Fruit fly (Drosophila melanogaster) whole organism, embryonic: Measurements from ENCODE around the gene CG31041.
A peak's percentile ranks its signal among the peaks of the same experiment; 100 is the strongest.

Experiments used
- Blimp-1 ChIP-seq: fragments of 200-800 bp; sonication (Bioruptor generic); optimal IDR thresholded peaks from 3 replicates; lab custom pipeline; 2018; ENCODE audit warnings: missing biosample characterization, missing genetic modification characterization, mild to moderate bottlenecking, moderate library complexity, missing genetic modification reagents
- CG11504 ChIP-seq: fragments of 200-800 bp; sonication (Bioruptor generic); optimal IDR thresholded peaks from 3 replicates; lab custom pipeline; 2019; ENCODE audit warnings: missing biosample characterization, mild to moderate bottlenecking, missing genetic modification characterization, moderate library complexity
- CG12071 ChIP-seq: fragments of 200-800 bp; sonication (Bioruptor generic); optimal IDR thresholded peaks from 3 replicates; lab custom pipeline; 2018; ENCODE audit warnings: missing biosample characterization, mild to moderate bottlenecking, missing genetic modification characterization
- CG1233 ChIP-seq: fragments of 200-800 bp; sonication (Bioruptor generic); optimal IDR thresholded peaks from 4 replicates; lab custom pipeline; 2018; ENCODE audit warnings: missing biosample characterization, mild to moderate bottlenecking, missing genetic modification characterization
- CG13287 ChIP-seq: fragments of 200-800 bp; sonication (Bioruptor generic); IDR thresholded peaks from 2 replicates; pipeline ENCODE4 v1.3.6; 2022; ENCODE audit warnings: missing biosample characterization, missing genetic modification characterization; ENCODE audit not compliant: partially characterized antibody
- CG13775 ChIP-seq: fragments of 200-800 bp; sonication (Bioruptor generic); optimal IDR thresholded peaks from 3 replicates; lab custom pipeline; 2017; ENCODE audit warnings: missing biosample characterization, mild to moderate bottlenecking, missing genetic modification characterization
- CG14441 ChIP-seq: fragments of 200-800 bp; sonication (Bioruptor generic); IDR thresholded peaks from 2 replicates; pipeline ENCODE4 v1.3.6; 2022; ENCODE audit warnings: missing biosample characterization, missing genetic modification characterization
- CG17912 ChIP-seq: fragments of 200-800 bp; sonication (Bioruptor generic); optimal IDR thresholded peaks from 2 replicates; lab custom pipeline; 2018; ENCODE audit warnings: missing biosample characterization, mild to moderate bottlenecking, missing genetic modification characterization
- CG1792 ChIP-seq: fragments of 200-800 bp; sonication (Bioruptor generic); optimal IDR thresholded peaks from 2 replicates; lab custom pipeline; 2016; ENCODE audit warnings: missing biosample characterization, missing genetic modification characterization
- CG18476 ChIP-seq: fragments of 200-800 bp; sonication (Bioruptor generic); optimal IDR thresholded peaks from 2 replicates; lab custom pipeline; 2016; ENCODE audit warnings: missing biosample characterization, mild to moderate bottlenecking, missing genetic modification characterization
- CG2120 ChIP-seq: fragments of 200-800 bp; sonication (Bioruptor generic); optimal IDR thresholded peaks from 3 replicates; lab custom pipeline; 2016; ENCODE audit warnings: missing biosample characterization, missing genetic modification characterization
- CG2889 ChIP-seq: fragments of 200-800 bp; sonication (Bioruptor generic); IDR thresholded peaks from 3 replicates; pipeline ENCODE4 v1.3.6; 2022; ENCODE audit warnings: missing biosample characterization, missing genetic modification characterization
- CG31224 ChIP-seq: fragments of 200-800 bp; sonication (Bioruptor generic); IDR thresholded peaks from 2 replicates; pipeline ENCODE4 v1.3.6; 2022; ENCODE audit warnings: missing biosample characterization, missing genetic modification characterization
- CG31365 ChIP-seq: fragments of 200-800 bp; sonication (Bioruptor generic); optimal IDR thresholded peaks from 2 replicates; lab custom pipeline; 2018; ENCODE audit warnings: missing biosample characterization, mild to moderate bottlenecking, missing genetic modification characterization
- CG3281 ChIP-seq: fragments of 200-800 bp; sonication (Bioruptor generic); optimal IDR thresholded peaks from 3 replicates; lab custom pipeline; 2017; ENCODE audit warnings: missing biosample characterization, mild to moderate bottlenecking, missing genetic modification characterization
- CG3838 ChIP-seq: fragments of 200-800 bp; sonication (Bioruptor generic); optimal IDR thresholded peaks from 3 replicates; lab custom pipeline; 2016; ENCODE audit warnings: missing biosample characterization, missing genetic modification characterization
- CG6791 ChIP-seq: fragments of 200-800 bp; sonication (Bioruptor generic); IDR thresholded peaks from 3 replicates; pipeline ENCODE4 v1.3.6; 2022; ENCODE audit warnings: missing biosample characterization, missing genetic modification characterization; ENCODE audit not compliant: partially characterized antibody
- CG7745 ChIP-seq: fragments of 200-800 bp; sonication (Bioruptor generic); optimal IDR thresholded peaks from 2 replicates; lab custom pipeline; 2018; ENCODE audit warnings: missing biosample characterization, mild to moderate bottlenecking, missing genetic modification characterization, moderate library complexity
- CG9437 ChIP-seq: fragments of 200-800 bp; sonication (Bioruptor generic); optimal IDR thresholded peaks from 2 replicates; lab custom pipeline; 2018; ENCODE audit warnings: missing biosample characterization, mild to moderate bottlenecking, missing genetic modification characterization
- CG9876 ChIP-seq: fragments of 200-800 bp; sonication (Bioruptor generic); optimal IDR thresholded peaks from 2 replicates; lab custom pipeline; 2016; ENCODE audit warnings: missing biosample characterization, missing genetic modification characterization
- CTCF ChIP-seq: fragments of 200-800 bp; sonication (Bioruptor generic); optimal IDR thresholded peaks from 2 replicates; lab custom pipeline; 2017; ENCODE audit warnings: missing biosample characterization, mild to moderate bottlenecking, missing genetic modification characterization, moderate library complexity
- CrebB ChIP-seq: fragments of 200-800 bp; sonication (Bioruptor generic); optimal IDR thresholded peaks from 3 replicates; lab custom pipeline; 2018; ENCODE audit warnings: missing biosample characterization, mild to moderate bottlenecking, missing genetic modification characterization
- Dbx ChIP-seq: fragments of 200-800 bp; sonication (Bioruptor generic); IDR thresholded peaks from 3 replicates; pipeline ENCODE4 v1.3.6; 2022; ENCODE audit warnings: missing biosample characterization, missing genetic modification characterization
- Fer1 ChIP-seq: fragments of 200-800 bp; sonication (Bioruptor generic); optimal IDR thresholded peaks from 2 replicates; lab custom pipeline; 2017; ENCODE audit warnings: missing biosample characterization, mild to moderate bottlenecking, missing genetic modification characterization
- Gug ChIP-seq: fragments of 200-800 bp; sonication (Bioruptor generic); IDR thresholded peaks from 4 replicates; pipeline ENCODE4 v1.3.6; 2022; ENCODE audit warnings: missing biosample characterization, missing genetic modification characterization
- HLH3B ChIP-seq: fragments of 200-800 bp; sonication (Bioruptor generic); IDR thresholded peaks from 2 replicates; pipeline ENCODE4 v1.3.6; 2022; ENCODE audit warnings: missing biosample characterization, missing genetic modification characterization
- Hmr ChIP-seq: fragments of 200-800 bp; sonication (Bioruptor generic); optimal IDR thresholded peaks from 3 replicates; lab custom pipeline; 2017; ENCODE audit warnings: mild to moderate bottlenecking, missing biosample characterization, missing genetic modification reagents, missing genetic modification characterization
- Hmx ChIP-seq: fragments of 200-800 bp; sonication (Bioruptor generic); optimal IDR thresholded peaks from 2 replicates; lab custom pipeline; 2016; ENCODE audit warnings: missing biosample characterization, missing genetic modification characterization
- Nf-YA ChIP-seq: fragments of 200-800 bp; sonication (Bioruptor generic); IDR thresholded peaks from 2 replicates; pipeline ENCODE4 v1.3.6; 2022; ENCODE audit warnings: missing biosample characterization, missing genetic modification characterization
- PHDP ChIP-seq: fragments of 200-800 bp; sonication (Bioruptor generic); optimal IDR thresholded peaks from 3 replicates; lab custom pipeline; 2018; ENCODE audit warnings: missing biosample characterization, mild to moderate bottlenecking, missing genetic modification characterization, moderate library complexity
- Sry-δ ChIP-seq: fragments of 200-800 bp; sonication (Bioruptor generic); optimal IDR thresholded peaks from 2 replicates; lab custom pipeline; 2016; ENCODE audit warnings: missing biosample characterization, missing genetic modification characterization
- Trl ChIP-seq, 3 experiments: fragments of >200 bp in 2 of 3; fragments of 200-800 bp in 1 of 3; sonication (Bioruptor generic) in 1 of 3; optimal IDR thresholded peaks; 2 replicates in 1 of 3; 3 replicates in 2 of 3; lab custom pipeline; 2016 to 2017; ENCODE audit warnings: missing biosample characterization in 1 of 3, missing genetic modification characterization in 1 of 3
- ab ChIP-seq: fragments of 200-800 bp; sonication (Bioruptor generic); optimal IDR thresholded peaks from 2 replicates; lab custom pipeline; 2016; ENCODE audit warnings: missing biosample characterization, missing genetic modification characterization
- chinmo ChIP-seq: fragments of 200-800 bp; sonication (Bioruptor generic); IDR thresholded peaks from 4 replicates; pipeline ENCODE4 v1.3.6; 2022; ENCODE audit warnings: missing biosample characterization, missing genetic modification characterization; ENCODE audit not compliant: partially characterized antibody
- fd96Cb ChIP-seq: fragments of 200-800 bp; sonication (Bioruptor generic); optimal IDR thresholded peaks from 2 replicates; lab custom pipeline; 2018; ENCODE audit warnings: missing biosample characterization, mild to moderate bottlenecking, missing genetic modification characterization, moderate library complexity
- gcm2 ChIP-seq: fragments of 200-800 bp; sonication (Bioruptor generic); optimal IDR thresholded peaks from 2 replicates; lab custom pipeline; 2016; ENCODE audit warnings: missing biosample characterization, missing genetic modification characterization
- gem ChIP-seq: fragments of 200-800 bp; sonication (Bioruptor generic); optimal IDR thresholded peaks from 2 replicates; lab custom pipeline; 2019; ENCODE audit warnings: missing biosample characterization, mild to moderate bottlenecking, missing genetic modification characterization, moderate library complexity
- hkb ChIP-seq, 2 experiments: fragments of 200-800 bp in 1 of 2; fragments of >200 bp in 1 of 2; sonication (Bioruptor generic) in 1 of 2; IDR thresholded peaks in 1 of 2; optimal IDR thresholded peaks in 1 of 2; 2 replicates each; pipeline versions ENCODE4 v1.3.6 to Lab custom; 2017 to 2022; ENCODE audit warnings: missing biosample characterization in 1 of 2, missing genetic modification characterization in 1 of 2
- insv ChIP-seq, 2 experiments: fragments of 200-800 bp; sonication (Bioruptor generic); optimal IDR thresholded peaks; 3 replicates each; lab custom pipeline; 2016 to 2018; ENCODE audit warnings: missing biosample characterization in 2 of 2, missing genetic modification characterization in 2 of 2
- inv ChIP-seq: fragments of 200-800 bp; sonication (Bioruptor generic); IDR thresholded peaks from 2 replicates; pipeline ENCODE4 v1.3.6; 2022; ENCODE audit warnings: missing biosample characterization, missing genetic modification characterization; ENCODE audit not compliant: partially characterized antibody
- luna ChIP-seq: fragments of 200-800 bp; sonication (Bioruptor generic); optimal IDR thresholded peaks from 2 replicates; lab custom pipeline; 2016; ENCODE audit warnings: missing biosample characterization, missing genetic modification characterization
- onecut ChIP-seq: fragments of 200-800 bp; sonication (Bioruptor generic); IDR thresholded peaks from 2 replicates; pipeline ENCODE4 v1.3.6; 2022; ENCODE audit warnings: missing biosample characterization, missing genetic modification characterization
- pan ChIP-seq, 4 experiments: fragments of >200 bp in 3 of 4; fragments of 200-800 bp in 1 of 4; sonication (Bioruptor generic) in 1 of 4; optimal IDR thresholded peaks in 3 of 4; IDR thresholded peaks in 1 of 4; 2 replicates each; pipeline versions ENCODE4 v1.3.6 to Lab custom; 2017 to 2022; ENCODE audit warnings: missing biosample characterization in 2 of 4, missing genetic modification characterization in 2 of 4, mixed read lengths in 1 of 4
- stwl ChIP-seq: fragments of 200-800 bp; sonication (Bioruptor generic); optimal IDR thresholded peaks from 3 replicates; lab custom pipeline; 2018; ENCODE audit warnings: missing biosample characterization, mild to moderate bottlenecking, missing genetic modification characterization, moderate library complexity
- tna ChIP-seq: fragments of 200-800 bp; sonication (Bioruptor generic); IDR thresholded peaks from 2 replicates; pipeline ENCODE4 v1.3.6; 2022; ENCODE audit warnings: missing biosample characterization, missing genetic modification characterization; ENCODE audit not compliant: partially characterized antibody
- ttk ChIP-seq: fragments of 200-800 bp; sonication (Bioruptor generic); IDR thresholded peaks from 2 replicates; pipeline ENCODE4 v2.1.2; 2022; ENCODE audit warnings: missing biosample characterization, missing genetic modification characterization
- vvl ChIP-seq: fragments of 200-800 bp; sonication (Bioruptor generic); IDR thresholded peaks from 2 replicates; pipeline ENCODE4 v1.3.6; 2022; ENCODE audit warnings: missing biosample characterization, missing genetic modification characterization
- zfh1 ChIP-seq: fragments of 200-800 bp; sonication (Bioruptor generic); IDR thresholded peaks from 3 replicates; pipeline ENCODE4 v1.3.6; 2022; ENCODE audit warnings: missing biosample characterization, missing genetic modification characterization

CG31041 gene

DNA sequence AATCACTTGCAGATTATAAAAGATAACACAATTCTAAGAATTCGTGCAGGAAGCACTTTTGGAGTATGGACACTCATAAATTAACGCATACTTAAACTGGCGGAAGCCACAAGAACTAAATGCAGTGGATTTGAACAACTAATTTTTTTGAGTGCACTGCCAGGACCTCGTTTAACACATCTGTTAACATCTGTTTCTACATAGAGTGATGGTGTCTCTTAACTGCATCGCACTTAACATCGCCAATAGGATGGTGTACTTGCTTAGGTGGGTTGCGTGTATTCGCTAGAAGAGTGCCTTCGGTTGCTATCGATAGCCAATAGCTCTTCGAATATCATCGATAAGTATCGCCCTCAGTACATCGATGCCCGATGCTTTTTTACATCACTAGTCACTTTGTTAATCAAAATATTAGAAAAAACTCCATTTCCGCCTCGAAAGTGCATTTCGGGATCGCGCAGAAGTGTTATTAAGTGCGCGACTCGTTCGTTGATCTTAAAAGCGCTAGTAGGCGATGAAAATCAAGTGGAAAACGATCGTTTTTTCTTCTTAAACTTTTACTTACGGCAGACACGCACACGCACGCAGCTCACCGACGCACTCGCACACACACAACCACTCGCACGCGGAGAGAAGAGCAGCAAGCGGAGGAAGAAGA, 904 bp upstream of the CG31041 start, which contains the start of gene alph:
alph (plus strand) TSS at position 351 of the 658 bp plus-strand sequence.
- TF ChIP-seq inv (GFP tag; lab: Robert Waterston, UW), result peak; percentile 97
- peak; percentile 98 for TF ChIP-seq CG13287 (GFP tag; lab: Robert Waterston, UW)
- TF ChIP-seq ab (GFP tag; lab: Kevin White, UChicago), result peak; percentile 0
- TF ChIP-seq CG31365 (tag; lab: Kevin White, UChicago), result peak; percentile 22
- peak; percentile 34 for TF ChIP-seq Blimp-1 (GFP tag; lab: Kevin White, UChicago)
- TF ChIP-seq CrebB, result peak; percentile 26
- no peak for TF ChIP-seq CG1792 (GFP tag; lab: Kevin White, UChicago)
- peak; percentile 97 for TF ChIP-seq tna (GFP tag; lab: Robert Waterston, UW)
- TF ChIP-seq Gug, result peak; percentile 37; the same call in 1 of the 4 replicates
- no peak for TF ChIP-seq Hmx (GFP tag; lab: Kevin White, UChicago)
- peak; percentile 46 for TF ChIP-seq CG3281 (GFP tag; lab: Kevin White, UChicago)
- TF ChIP-seq PHDP, result no peak
- peak; percentile 17 to 47 for TF ChIP-seq Trl (optimal IDR thresholded peaks at IDR 0.05; lab: Kevin White, UChicago)
- TF ChIP-seq Trl (GFP tag; optimal IDR thresholded peaks at IDR 0.05; lab: Kevin White, UChicago), result peak; percentile 42
- no peak for TF ChIP-seq Nf-YA (GFP tag; lab: Robert Waterston, UW)
- no peak for TF ChIP-seq ttk
- peak; percentile 13 for TF ChIP-seq CG12071 (GFP tag; lab: Kevin White, UChicago)
- TF ChIP-seq HLH3B (GFP tag; lab: Robert Waterston, UW), result peak; percentile 37; the same call in 1 of the 2 replicates
- TF ChIP-seq gem, result no peak
- TF ChIP-seq hkb (optimal IDR thresholded peaks at IDR 0.05; lab: Kevin White, UChicago), result no peak
- TF ChIP-seq hkb (GFP tag; IDR thresholded peaks at IDR 0.05; lab: Robert Waterston, UW), result peak; percentile 69
- peak in 1 of 2 experiments; percentile 28 for TF ChIP-seq insv (GFP tag; optimal IDR thresholded peaks at IDR 0.05; lab: Kevin White, UChicago)
- TF ChIP-seq CG11504 (tag; lab: Kevin White, UChicago), result no peak
- peak; percentile 99 for TF ChIP-seq CG6791
- no peak for TF ChIP-seq CG3838
- peak; percentile 62; the same call in 2 of the 3 replicates for TF ChIP-seq Dbx (GFP tag; lab: Robert Waterston, UW)
- TF ChIP-seq CG9876 (GFP tag; lab: Kevin White, UChicago), result peak; percentile 17
- TF ChIP-seq vvl (GFP tag; lab: Robert Waterston, UW), result peak; percentile 61
- peak; percentile 98 for TF ChIP-seq Sry-δ
- no peak for TF ChIP-seq pan (optimal IDR thresholded peaks at IDR 0.05; lab: Kevin White, UChicago)
- TF ChIP-seq pan (GFP tag; optimal IDR thresholded peaks at IDR 0.05 in 1 of 2, IDR thresholded peaks at IDR 0.05 in 1 of 2), result peak in 1 of 2 experiments; percentile 45
- no peak for TF ChIP-seq CG2889 (GFP tag; lab: Robert Waterston, UW)
- TF ChIP-seq CTCF (GFP tag; lab: Kevin White, UChicago), result peak; percentile 71
- no peak for TF ChIP-seq gcm2 (GFP tag; lab: Kevin White, UChicago)
- peak; percentile 22 for TF ChIP-seq Fer1 (GFP tag; lab: Kevin White, UChicago)
- TF ChIP-seq CG2120 (GFP tag; lab: Kevin White, UChicago), result peak; percentile 48
- TF ChIP-seq CG7745 (tag; lab: Kevin White, UChicago), result no peak
- peak; percentile 8 for TF ChIP-seq fd96Cb
- TF ChIP-seq CG14441 (GFP tag; lab: Robert Waterston, UW), result no peak
- no peak for TF ChIP-seq CG17912 (GFP tag; lab: Kevin White, UChicago)
- peak; percentile 1 for TF ChIP-seq CG9437
- peak; percentile 97 for TF ChIP-seq chinmo (GFP tag; lab: Robert Waterston, UW)
- peak; percentile 17 for TF ChIP-seq CG13775
- peak; percentile 14; the same call in 1 of the 2 replicates for TF ChIP-seq CG31224
- peak; percentile 55 for TF ChIP-seq onecut (GFP tag; lab: Robert Waterston, UW)
- peak; percentile 8 for TF ChIP-seq CG18476 (GFP tag; lab: Kevin White, UChicago)
- TF ChIP-seq Hmr (GFP tag; lab: Kevin White, UChicago), result peak; percentile 61
- peak; percentile 26; the same call in 1 of the 3 replicates for TF ChIP-seq zfh1 (GFP tag; lab: Robert Waterston, UW)
- TF ChIP-seq luna, result no peak
- TF ChIP-seq CG1233 (GFP tag; lab: Kevin White, UChicago), result no peak
- peak; percentile 59 for TF ChIP-seq stwl (tag; lab: Kevin White, UChicago)
